Worm (Caenorhabditis elegans): ENCODE results near the gene sre-47.

DNA sequence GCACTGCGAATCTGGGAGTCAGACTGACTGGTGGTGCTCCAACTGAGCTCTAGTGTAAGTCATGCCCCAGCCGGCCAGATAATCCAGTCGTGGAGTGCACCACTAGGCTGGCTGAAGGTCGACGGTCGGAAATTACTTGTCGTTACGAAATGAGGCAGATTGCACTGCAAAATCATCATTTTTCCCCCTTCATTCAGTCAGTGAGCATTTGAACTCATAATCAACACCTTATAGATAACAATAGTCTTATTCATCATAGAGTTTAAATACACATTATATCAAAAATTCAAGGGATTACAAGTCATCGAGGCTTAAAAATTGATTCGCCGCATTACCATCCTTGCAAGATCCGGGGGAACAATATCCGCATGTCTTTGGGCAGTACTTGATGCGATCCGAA lies 2.6 kb downstream of the sre-47 start:
- TF ChIP-seq nhr-11 (tag; optimal IDR thresholded peaks at IDR 0.05) = no peak
- no peak for TF ChIP-seq ces-1 (GFP tag; optimal IDR thresholded peaks at IDR 0.05)

Measured in whole organism, L1 larva.